Worm (Caenorhabditis elegans) whole organism, midembryonic: ENCODE data around the gene F35E8.10.

Source experiments
- T22C8.4 ChIP-seq: fragments of 200-800 bp; sonication (Bioruptor generic); IDR thresholded peaks from 2 replicates; pipeline ENCODE4 v1.3.6; 2022; ENCODE audit warnings: missing genetic modification characterization, missing compliant biosample characterization
- cog-1 ChIP-seq: sonication (generic microtip); optimal IDR thresholded peaks from 2 replicates; lab custom pipeline; 2016; ENCODE audit warnings: missing genetic modification characterization, missing compliant biosample characterization
- flt-1 ChIP-seq: fragments of 200-800 bp; sonication (Bioruptor generic); IDR thresholded peaks from 2 replicates; pipeline ENCODE4 v1.3.6; 2022; ENCODE audit warnings: missing genetic modification characterization, missing compliant biosample characterization
- klf-2 ChIP-seq: fragments of 200-800 bp; sonication (Bioruptor generic); conservative IDR thresholded peaks from 2 replicates; pipeline ENCODE4 v1.3.6; 2022; ENCODE audit warnings: missing genetic modification reagents, missing genetic modification characterization, missing compliant biosample characterization
- med-1 ChIP-seq: sonication (generic microtip); optimal IDR thresholded peaks from 2 replicates; lab custom pipeline; 2017; ENCODE audit warnings: missing genetic modification characterization, mild to moderate bottlenecking, missing compliant biosample characterization, antibody characterized with exemption, missing genetic modification reagents; ENCODE audit not compliant: insufficient read depth
- ref-1 ChIP-seq: fragments of 200-800 bp; sonication (Bioruptor generic); conservative IDR thresholded peaks from 2 replicates; pipeline ENCODE4 v1.3.6; 2022; ENCODE audit warnings: missing genetic modification reagents, missing genetic modification characterization, missing compliant biosample characterization
- tab-1 ChIP-seq: fragments of 200-800 bp; sonication (Bioruptor generic); IDR thresholded peaks from 2 replicates; pipeline ENCODE4 v1.3.6; 2022; ENCODE audit warnings: missing genetic modification characterization, missing compliant biosample characterization
- ztf-23 ChIP-seq: fragments of 200-800 bp; sonication (Bioruptor generic); IDR thresholded peaks from 2 replicates; pipeline ENCODE4 v1.3.6; 2022; ENCODE audit warnings: missing genetic modification reagents, missing genetic modification characterization, missing compliant biosample characterization
- ztf-29 ChIP-seq: fragments of 200-800 bp; sonication (Bioruptor generic); IDR thresholded peaks from 2 replicates; pipeline ENCODE4 v1.3.6; 2022; ENCODE audit warnings: missing genetic modification reagents, missing genetic modification characterization, missing compliant biosample characterization

Gene F35E8.10

DNA sequence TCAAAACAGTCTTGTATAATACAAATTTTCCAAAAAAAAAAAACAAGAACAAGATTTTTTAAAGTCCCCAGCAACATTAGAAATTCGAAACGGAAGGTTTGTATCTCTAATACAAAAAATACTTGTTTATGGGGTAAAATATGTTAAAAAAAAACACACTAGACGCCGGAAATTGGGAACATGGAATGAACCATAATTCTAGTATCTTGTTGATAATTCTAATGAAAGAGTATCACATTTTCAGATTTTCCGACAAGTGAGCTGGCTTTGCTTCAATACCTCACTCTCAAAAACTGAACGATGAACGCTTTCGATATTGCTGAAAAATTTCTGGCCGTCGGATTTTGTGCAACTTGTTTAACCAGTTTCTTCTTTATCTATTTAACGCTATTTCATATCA, 22.5 kb downstream of the F35E8.10 start, which contains the start of gene str-60:
str-60 (plus strand) TSS at position 301 of the 400 bp plus-strand sequence.
- TF ChIP-seq tab-1 (GFP tag; lab: Robert Waterston, UW) (no peak), cog-1 (tag; lab: Kevin White, UChicago) (no peak), ztf-23 (no peak), flt-1 (GFP tag; lab: Robert Waterston, UW) (no peak), med-1 (GFP tag; lab: Kevin White, UChicago) (no peak), ztf-29 (GFP tag; lab: Robert Waterston, UW) (no peak), T22C8.4 (GFP tag; lab: Robert Waterston, UW) (no peak), klf-2 (no peak), ref-1 (no peak)

DNA sequence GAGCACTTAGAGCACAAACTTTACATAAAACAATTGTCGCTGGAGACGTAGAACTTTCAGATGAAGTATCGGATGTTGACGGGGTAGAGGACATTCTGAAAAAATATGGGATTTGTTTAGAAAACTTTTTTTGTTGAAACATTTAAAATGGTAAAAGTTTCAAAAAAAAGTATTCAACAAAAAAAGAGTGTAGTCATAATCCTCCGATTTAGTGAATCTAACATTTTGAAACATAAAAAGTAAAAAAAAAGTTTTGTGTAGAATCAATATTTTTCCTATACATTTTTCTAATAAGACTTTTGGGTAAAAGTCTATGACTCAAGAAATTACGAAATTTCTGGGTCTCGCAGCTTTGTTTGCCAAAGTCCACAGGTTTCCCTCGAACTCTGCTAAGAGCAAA, 23.5 kb downstream of the F35E8.10 start, which contains the start of gene nhr-213:
nhr-213 (minus strand) TSS at position 101 of the 400 bp plus-strand sequence.
- TF ChIP-seq ztf-23, result no peak
- no peak for TF ChIP-seq med-1 (GFP tag; lab: Kevin White, UChicago)
- TF ChIP-seq ref-1, result no peak
- no peak for TF ChIP-seq tab-1 (GFP tag; lab: Robert Waterston, UW)
- TF ChIP-seq ztf-29 (GFP tag; lab: Robert Waterston, UW), result no peak
- TF ChIP-seq T22C8.4 (GFP tag; lab: Robert Waterston, UW), result no peak
- TF ChIP-seq klf-2, result no peak

DNA sequence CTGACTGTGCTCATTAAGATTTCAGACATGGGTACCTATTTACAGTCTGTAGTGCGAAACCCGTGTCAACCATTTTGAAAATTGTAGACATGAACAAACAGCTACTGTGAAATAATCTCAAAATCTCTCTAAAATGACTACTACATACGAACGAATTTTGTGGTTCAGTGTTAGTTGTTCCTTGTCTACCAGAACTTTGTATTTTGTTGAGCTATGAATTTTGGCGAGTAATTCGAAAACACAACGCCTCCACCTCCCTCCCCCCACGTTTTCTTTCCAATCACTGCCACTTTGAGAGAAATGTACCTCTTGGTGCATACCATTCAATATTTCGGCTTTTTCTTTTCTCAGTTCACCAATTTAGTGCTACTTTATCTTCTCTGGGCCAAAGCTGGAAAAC, 27.5 kb downstream of the F35E8.10 start, which contains the start of gene T06C12.11:
T06C12.11 (plus strand) TSS at position 301 of the 400 bp plus-strand sequence.
- TF ChIP-seq med-1 (GFP tag; lab: Kevin White, UChicago), result no peak

DNA sequence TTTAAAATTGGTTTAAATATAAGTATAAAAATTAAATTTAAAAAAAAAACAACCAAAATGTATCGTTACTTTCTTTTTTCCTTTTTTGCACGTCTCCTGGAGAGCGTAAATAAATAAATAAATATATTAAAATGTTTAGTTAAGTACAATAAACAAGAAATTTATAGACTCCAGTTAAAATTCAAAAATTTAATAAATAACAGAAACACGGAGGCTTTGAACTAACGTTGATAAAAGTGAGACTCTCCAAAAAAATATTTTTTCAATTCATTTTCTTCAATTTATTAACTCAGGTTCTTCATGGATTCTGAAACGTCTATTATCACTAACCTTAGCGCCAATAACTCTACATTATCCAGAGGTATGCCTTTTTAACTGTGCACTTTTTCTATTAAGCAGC, 28.4 kb downstream of the F35E8.10 start, which contains the start of gene T06C12.12:
T06C12.12 (plus strand) TSS at position 301 of the 400 bp plus-strand sequence.
- TF ChIP-seq med-1 (GFP tag; lab: Kevin White, UChicago) (no peak), tab-1 (GFP tag; lab: Robert Waterston, UW) (no peak), ztf-29 (GFP tag; lab: Robert Waterston, UW) (no peak), cog-1 (tag; lab: Kevin White, UChicago) (no peak), flt-1 (GFP tag; lab: Robert Waterston, UW) (no peak), ztf-23 (no peak), klf-2 (no peak), T22C8.4 (GFP tag; lab: Robert Waterston, UW) (no peak), ref-1 (no peak)

DNA sequence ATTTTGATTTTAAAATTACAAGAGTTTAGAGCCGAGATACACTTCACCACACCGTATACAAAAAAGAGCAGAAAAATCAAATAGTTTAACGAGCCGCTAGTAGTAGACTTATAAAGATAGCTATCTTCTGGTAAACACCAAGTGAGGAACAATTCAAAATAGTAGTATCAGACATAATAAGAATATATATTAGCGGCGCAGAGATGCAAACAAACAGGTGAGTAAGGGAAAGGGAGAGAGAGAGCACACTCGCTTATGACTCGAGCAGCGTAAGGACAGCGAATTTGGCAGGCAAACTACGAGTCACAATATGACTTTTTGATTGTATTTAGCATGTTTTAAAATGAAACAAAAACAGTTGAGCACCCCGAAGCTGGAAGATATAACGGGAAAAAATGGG, 28.9 kb downstream of the F35E8.10 start:
- TF ChIP-seq klf-2, result no peak
- TF ChIP-seq med-1 (GFP tag; lab: Kevin White, UChicago), result no peak
- TF ChIP-seq T22C8.4 (GFP tag; lab: Robert Waterston, UW), result no peak
- no peak for TF ChIP-seq flt-1 (GFP tag; lab: Robert Waterston, UW)
- TF ChIP-seq ref-1, result no peak
- no peak for TF ChIP-seq cog-1 (tag; lab: Kevin White, UChicago)
- no peak for TF ChIP-seq ztf-29 (GFP tag; lab: Robert Waterston, UW)
- no peak for TF ChIP-seq ztf-23
- TF ChIP-seq tab-1 (GFP tag; lab: Robert Waterston, UW), result no peak

DNA sequence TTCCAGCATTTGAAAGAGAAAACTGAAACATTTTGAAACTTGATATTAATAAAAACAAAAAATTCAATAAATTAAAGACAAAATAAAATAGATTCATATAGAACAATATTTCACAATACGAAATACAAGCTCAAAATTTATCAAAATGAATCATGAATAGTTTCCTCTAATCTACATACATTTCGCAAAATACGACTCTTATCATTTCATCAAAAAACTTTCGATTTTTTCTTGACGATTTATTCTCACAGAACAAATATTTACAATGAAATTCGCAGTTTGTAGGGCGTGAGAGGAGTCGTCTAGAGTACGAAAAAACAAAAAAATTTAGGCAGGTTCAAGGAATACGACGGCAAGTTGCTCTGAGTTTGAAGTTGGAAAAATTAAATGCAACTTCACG, 30.1 kb downstream of the F35E8.10 start:
- no peak for TF ChIP-seq flt-1 (GFP tag; lab: Robert Waterston, UW)
- TF ChIP-seq med-1 (GFP tag; lab: Kevin White, UChicago), result no peak
- no peak for TF ChIP-seq ztf-23
- no peak for TF ChIP-seq cog-1 (tag; lab: Kevin White, UChicago)
- TF ChIP-seq klf-2, result no peak
- no peak for TF ChIP-seq ztf-29 (GFP tag; lab: Robert Waterston, UW)
- no peak for TF ChIP-seq tab-1 (GFP tag; lab: Robert Waterston, UW)

DNA sequence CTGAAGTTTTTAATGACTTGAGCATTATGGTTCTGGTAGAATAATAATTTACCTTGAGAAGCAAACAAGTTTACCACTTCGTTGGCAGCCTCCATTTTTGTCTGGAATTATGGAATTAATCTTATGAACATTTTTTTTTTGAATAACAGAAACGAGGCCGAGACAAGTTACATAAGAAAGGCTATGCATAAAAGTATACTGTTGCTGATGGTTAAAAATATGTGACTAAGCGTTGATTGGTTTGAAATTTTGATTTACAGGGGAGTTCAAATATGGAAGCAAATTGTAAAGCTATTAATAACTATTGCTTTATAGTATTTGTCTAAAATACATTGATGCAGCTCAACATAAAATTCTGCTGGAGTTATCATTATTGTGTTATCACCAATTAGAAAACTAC, 31.4 kb downstream of the F35E8.10 start, which contains the start of gene cgt-1:
cgt-1 (minus strand) TSS at position 101 of the 400 bp plus-strand sequence.
- TF ChIP-seq ztf-23 (no peak), ref-1 (no peak), med-1 (GFP tag; lab: Kevin White, UChicago) (no peak), ztf-29 (GFP tag; lab: Robert Waterston, UW) (no peak), T22C8.4 (GFP tag; lab: Robert Waterston, UW) (no peak), flt-1 (GFP tag; lab: Robert Waterston, UW) (no peak), tab-1 (GFP tag; lab: Robert Waterston, UW) (no peak), cog-1 (tag; lab: Kevin White, UChicago) (no peak), klf-2 (no peak)

DNA sequence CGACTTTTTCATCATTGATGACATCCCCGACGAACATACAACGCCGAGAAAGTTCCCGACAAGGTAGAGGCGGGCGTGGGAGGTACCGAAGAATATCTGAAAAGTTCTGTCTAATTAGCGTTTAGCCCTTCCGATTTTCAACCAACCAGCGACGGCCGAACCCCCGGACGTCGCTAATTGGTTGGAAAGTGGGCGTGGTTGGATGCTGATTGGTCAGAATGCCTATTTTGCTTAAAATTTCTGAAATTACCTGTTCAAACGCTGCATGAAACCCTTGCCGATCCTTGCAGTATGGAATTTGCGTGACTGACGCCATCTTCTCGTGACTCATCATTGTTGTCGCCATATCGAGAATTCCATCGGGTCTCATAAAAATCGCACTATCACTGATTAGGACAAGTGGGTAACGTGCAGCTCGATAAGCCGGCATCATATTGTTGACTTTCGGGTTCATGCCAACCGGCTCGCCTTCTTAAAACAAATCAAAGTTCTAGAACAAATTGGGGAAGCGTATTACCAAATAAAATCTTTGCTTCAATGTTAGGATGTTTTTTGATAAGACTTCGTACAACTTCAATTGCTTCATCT, 32.4 kb downstream of the F35E8.10 start:
- no peak for TF ChIP-seq cog-1 (tag; lab: Kevin White, UChicago)
- TF ChIP-seq tab-1 (GFP tag; lab: Robert Waterston, UW), result no peak
- TF ChIP-seq ztf-23, result no peak
- TF ChIP-seq flt-1 (GFP tag; lab: Robert Waterston, UW), result no peak
- no peak for TF ChIP-seq ref-1
- TF ChIP-seq klf-2, result no peak
- no peak for TF ChIP-seq med-1 (GFP tag; lab: Kevin White, UChicago)
- TF ChIP-seq T22C8.4 (GFP tag; lab: Robert Waterston, UW), result no peak
- TF ChIP-seq ztf-29 (GFP tag; lab: Robert Waterston, UW), result no peak

DNA sequence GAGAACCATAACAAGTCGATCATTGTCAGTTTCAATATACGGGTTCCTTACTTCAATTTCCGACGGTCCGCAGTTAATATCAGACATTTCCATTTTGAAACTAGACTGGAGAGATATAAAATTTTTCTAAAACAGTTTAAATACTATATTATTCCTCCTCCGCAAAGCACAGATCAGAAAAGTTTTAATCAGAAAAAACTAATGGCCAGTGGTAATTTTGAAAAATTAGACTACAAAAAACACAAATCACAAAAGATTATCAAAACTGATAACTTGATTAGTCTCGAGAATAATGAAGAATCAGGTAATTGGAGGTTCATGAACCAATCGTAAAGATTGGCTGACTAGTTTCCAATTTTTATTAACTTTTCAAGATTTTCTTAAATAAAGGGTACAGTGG, 34.2 kb downstream of the F35E8.10 start, which contains the start of gene T06C12.9:
T06C12.9 (minus strand) TSS at position 101 of the 400 bp plus-strand sequence.
- TF ChIP-seq ztf-23 (no peak), ztf-29 (GFP tag; lab: Robert Waterston, UW) (no peak)

DNA sequence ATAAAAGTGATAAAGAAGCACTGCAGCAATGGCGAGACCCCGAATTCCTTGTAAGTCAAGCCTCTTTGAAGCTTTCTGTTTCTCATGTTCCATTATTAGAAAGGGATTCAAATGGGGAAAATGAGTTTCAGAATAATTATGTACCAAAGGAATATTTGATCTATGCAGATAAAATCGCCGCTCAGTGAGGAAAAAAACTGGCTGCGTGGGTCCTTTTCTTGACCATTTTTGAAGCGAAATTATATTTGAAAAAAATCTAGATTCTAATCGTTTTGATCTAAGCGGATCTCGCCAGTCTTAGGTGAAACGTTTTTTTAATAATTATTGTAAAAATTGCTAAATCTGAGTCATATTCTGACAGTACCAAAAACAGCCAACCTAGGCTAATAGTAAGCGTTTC, 35.5 kb downstream of the F35E8.10 start, which contains the start of gene oac-42:
oac-42 (minus strand) TSS at position 101 of the 400 bp plus-strand sequence.
- no peak for TF ChIP-seq flt-1 (GFP tag; lab: Robert Waterston, UW)
- TF ChIP-seq tab-1 (GFP tag; lab: Robert Waterston, UW), result no peak
- TF ChIP-seq T22C8.4 (GFP tag; lab: Robert Waterston, UW), result no peak
- TF ChIP-seq ztf-29 (GFP tag; lab: Robert Waterston, UW), result no peak
- no peak for TF ChIP-seq med-1 (GFP tag; lab: Kevin White, UChicago)
- TF ChIP-seq cog-1 (tag; lab: Kevin White, UChicago), result no peak
- TF ChIP-seq klf-2, result no peak
- TF ChIP-seq ref-1, result no peak
- no peak for TF ChIP-seq ztf-23
